Fruit fly (Drosophila melanogaster) whole organism: ENCODE data around the gene Sirt4.

Source experiments
- CG8478 ChIP-seq: fragments of >200 bp; optimal IDR thresholded peaks from 2 replicates; lab custom pipeline; 2018; ENCODE audit warnings: inconsistent platforms
- Dll ChIP-seq: fragments of >200 bp; optimal IDR thresholded peaks from 2 replicates; lab custom pipeline; 2017
- EcR ChIP-seq, 2 experiments: fragments of >200 bp; optimal IDR thresholded peaks; 2 replicates each; lab custom pipeline; 2017; ENCODE audit warnings: missing biosample characterization in 2 of 2, missing genetic modification characterization in 2 of 2, missing genetic modification reagents in 2 of 2
- pan ChIP-seq: fragments of >200 bp; optimal IDR thresholded peaks from 2 replicates; lab custom pipeline; 2017
- psq ChIP-seq: fragments of >200 bp; optimal IDR thresholded peaks from 2 replicates; lab custom pipeline; 2017
- usp ChIP-seq: fragments of >200 bp; optimal IDR thresholded peaks from 2 replicates; lab custom pipeline; 2017; ENCODE audit warnings: missing biosample characterization, missing genetic modification characterization, mixed read lengths

Sirt4 gene

DNA sequence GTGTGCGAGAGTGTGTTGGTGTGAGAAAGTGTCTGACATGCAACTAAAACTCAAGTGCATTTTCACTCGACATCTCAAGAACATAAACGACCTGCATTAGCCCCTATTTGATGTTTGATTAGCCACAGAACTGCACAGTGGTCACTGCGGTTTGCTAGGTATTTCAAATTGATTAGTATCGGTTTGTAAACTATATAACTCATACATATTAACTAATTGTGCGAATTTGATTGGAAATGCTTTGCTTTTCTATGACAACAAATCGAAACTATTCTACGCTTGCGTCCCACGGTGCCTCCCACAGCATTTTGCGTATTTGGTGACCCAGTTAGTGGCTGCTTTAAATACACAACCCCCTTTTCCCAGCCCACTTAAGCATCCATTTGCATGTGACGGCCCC, 31.0 kb downstream of the Sirt4 start:
- TF ChIP-seq pan (lab: Kevin White, UChicago) (no peak), Dll (lab: Kevin White, UChicago) (no peak), usp (GFP tag; lab: Kevin White, UChicago) (no peak), psq (lab: Kevin White, UChicago) (no peak), EcR (GFP tag; optimal IDR thresholded peaks at IDR 0.05; lab: Kevin White, UChicago) (no peak), CG8478 (no peak)

DNA sequence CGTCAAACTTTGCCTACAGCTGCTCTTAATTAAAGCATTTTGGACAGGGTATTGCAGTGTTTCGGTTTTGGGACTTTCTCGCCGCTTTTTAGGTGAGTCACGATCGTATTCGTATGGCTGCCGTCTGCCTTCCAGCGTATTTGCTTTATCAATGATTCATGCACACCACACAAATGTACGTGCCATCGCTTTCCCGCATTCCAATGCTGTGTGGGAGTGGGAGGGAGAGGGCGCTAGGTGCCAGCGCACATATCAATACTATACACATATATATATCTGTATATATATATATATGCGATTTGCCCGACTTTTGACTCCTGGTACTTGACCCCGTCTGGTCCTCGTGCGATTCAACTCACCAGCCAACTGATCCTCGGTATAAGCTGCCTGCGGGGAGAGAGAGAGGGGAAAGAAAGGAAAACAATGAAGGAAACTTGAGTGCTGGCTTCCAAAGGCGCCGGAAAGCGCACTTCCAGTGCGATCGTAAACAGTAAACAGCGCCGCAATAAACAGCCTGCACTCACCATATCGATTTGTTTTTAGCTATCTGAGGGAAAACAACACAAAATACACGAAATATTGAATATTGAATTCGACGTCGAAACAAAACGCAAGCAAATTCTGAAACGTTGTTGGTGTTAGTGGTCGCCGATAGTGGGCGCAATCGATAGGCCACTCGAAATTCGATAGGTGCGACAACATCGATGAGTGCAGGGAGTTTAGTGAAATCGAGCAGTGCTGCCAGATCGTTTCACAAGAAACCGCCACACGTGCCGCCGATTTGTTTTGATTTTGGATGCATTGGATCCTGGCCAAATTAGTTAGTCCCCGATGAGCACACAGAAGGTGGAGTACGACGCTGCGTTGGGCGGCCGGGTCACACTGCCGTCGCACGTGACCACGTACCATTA, 43.6 kb downstream of the Sirt4 start, which contains the start of the genes Mlc-c and Pop1:
Gene Mlc-c (minus strand): TSS at position 647 of the 911 bp plus-strand sequence.
Gene Pop1 (plus strand): TSS at position 756 of the 911 bp plus-strand sequence.
- TF ChIP-seq psq (lab: Kevin White, UChicago) (no peak), EcR (GFP tag; optimal IDR thresholded peaks at IDR 0.05; lab: Kevin White, UChicago) (no peak), pan (lab: Kevin White, UChicago) (no peak), CG8478 (no peak), usp (GFP tag; lab: Kevin White, UChicago) (no peak)

DNA sequence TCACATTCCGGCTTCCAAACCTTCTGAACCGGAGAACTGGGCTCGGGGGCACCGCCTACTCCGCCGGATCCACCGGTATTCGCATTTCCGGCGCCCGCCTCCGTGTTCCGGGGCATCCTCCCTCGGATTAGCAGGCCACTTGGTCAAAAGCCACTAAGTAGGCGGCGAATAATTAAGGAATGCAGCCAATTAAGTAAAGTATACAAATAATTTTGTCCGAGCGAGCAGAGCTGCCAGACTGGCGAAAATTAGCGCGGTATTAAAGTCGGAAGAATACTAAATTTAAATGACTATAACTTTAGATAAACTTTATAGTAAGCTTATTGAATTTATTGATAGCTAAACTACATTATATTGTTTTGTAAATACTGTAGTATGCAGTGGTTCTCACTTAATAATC, 47.2 kb downstream of the Sirt4 start, which contains the start of gene RhoGAP5A:
Gene RhoGAP5A (minus strand): TSS at position 245 of the 400 bp plus-strand sequence.
- TF ChIP-seq pan (lab: Kevin White, UChicago) (no peak), usp (GFP tag; lab: Kevin White, UChicago) (no peak), EcR (GFP tag; optimal IDR thresholded peaks at IDR 0.05; lab: Kevin White, UChicago) (no peak), CG8478 (no peak), Dll (lab: Kevin White, UChicago) (no peak), psq (lab: Kevin White, UChicago) (no peak)

DNA sequence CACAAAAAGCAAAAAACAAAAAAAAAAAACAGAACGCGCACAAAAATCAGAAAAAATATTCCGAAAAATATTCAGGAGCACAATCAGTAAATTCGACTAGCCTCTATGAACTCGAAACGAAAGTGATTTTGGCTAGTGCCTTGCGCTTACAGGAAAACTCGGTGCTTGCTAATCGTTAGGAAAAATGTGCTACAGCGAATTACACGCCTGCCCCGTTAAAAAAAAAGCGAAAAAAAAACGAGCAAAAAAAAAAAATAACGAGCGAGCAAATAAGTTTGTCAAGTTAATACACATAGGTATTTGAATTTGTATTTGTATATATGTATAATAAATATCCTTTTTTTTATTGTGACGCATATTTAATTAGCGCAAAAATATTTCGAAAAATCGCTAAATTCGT, 49.5 kb downstream of the Sirt4 start, which contains the start of gene CG34434:
Gene CG34434 (minus strand): TSS at position 101 of the 400 bp plus-strand sequence.
- TF ChIP-seq EcR (GFP tag; optimal IDR thresholded peaks at IDR 0.05; lab: Kevin White, UChicago) (no peak), usp (GFP tag; lab: Kevin White, UChicago) (no peak), CG8478 (no peak), psq (lab: Kevin White, UChicago) (no peak), pan (lab: Kevin White, UChicago) (no peak), Dll (lab: Kevin White, UChicago) (no peak)
